Fruit fly (Drosophila melanogaster) whole organism, wandering third instar larva: Measurements from ENCODE around the gene senju.

Experiments
- Hr83 ChIP-seq: fragments of 200-300 bp; sonication (Bioruptor generic); optimal IDR thresholded peaks from 2 replicates; lab custom pipeline; 2016; ENCODE audit warnings: missing biosample characterization, mild to moderate bottlenecking, missing genetic modification characterization, moderate library complexity; ENCODE audit not compliant: poor library complexity, severe bottlenecking
- brk ChIP-seq: fragments of 200-800 bp; sonication (Bioruptor generic); optimal IDR thresholded peaks from 2 replicates; lab custom pipeline; 2016; ENCODE audit warnings: missing biosample characterization, mild to moderate bottlenecking, missing genetic modification characterization
- ey ChIP-seq: fragments of 200-800 bp; sonication (Bioruptor generic); optimal IDR thresholded peaks from 2 replicates; lab custom pipeline; 2016; ENCODE audit warnings: missing biosample characterization, missing genetic modification characterization
- foxo ChIP-seq, 2 experiments: fragments of 200-800 bp; sonication (Bioruptor generic); optimal IDR thresholded peaks; 2 replicates in 1 of 2; 3 replicates in 1 of 2; lab custom pipeline; 2016 to 2017; ENCODE audit warnings: missing biosample characterization in 2 of 2, missing genetic modification characterization in 2 of 2
- lola ChIP-seq: fragments of >200 bp; optimal IDR thresholded peaks from 2 replicates; lab custom pipeline; 2017; ENCODE audit warnings: missing biosample characterization, missing genetic modification characterization
- pan ChIP-seq: fragments of >200 bp; optimal IDR thresholded peaks from 2 replicates; lab custom pipeline; 2017
- rgr ChIP-seq: fragments of 200-800 bp; sonication (Bioruptor generic); optimal IDR thresholded peaks from 3 replicates; lab custom pipeline; 2016; ENCODE audit warnings: missing biosample characterization, mild to moderate bottlenecking, missing genetic modification characterization
- sv ChIP-seq: fragments of 200-800 bp; sonication (Bioruptor generic); optimal IDR thresholded peaks from 3 replicates; lab custom pipeline; 2016; ENCODE audit warnings: missing biosample characterization, missing genetic modification characterization
- usp ChIP-seq: fragments of >200 bp; optimal IDR thresholded peaks from 2 replicates; lab custom pipeline; 2017; ENCODE audit warnings: missing biosample characterization, missing genetic modification characterization

DNA sequence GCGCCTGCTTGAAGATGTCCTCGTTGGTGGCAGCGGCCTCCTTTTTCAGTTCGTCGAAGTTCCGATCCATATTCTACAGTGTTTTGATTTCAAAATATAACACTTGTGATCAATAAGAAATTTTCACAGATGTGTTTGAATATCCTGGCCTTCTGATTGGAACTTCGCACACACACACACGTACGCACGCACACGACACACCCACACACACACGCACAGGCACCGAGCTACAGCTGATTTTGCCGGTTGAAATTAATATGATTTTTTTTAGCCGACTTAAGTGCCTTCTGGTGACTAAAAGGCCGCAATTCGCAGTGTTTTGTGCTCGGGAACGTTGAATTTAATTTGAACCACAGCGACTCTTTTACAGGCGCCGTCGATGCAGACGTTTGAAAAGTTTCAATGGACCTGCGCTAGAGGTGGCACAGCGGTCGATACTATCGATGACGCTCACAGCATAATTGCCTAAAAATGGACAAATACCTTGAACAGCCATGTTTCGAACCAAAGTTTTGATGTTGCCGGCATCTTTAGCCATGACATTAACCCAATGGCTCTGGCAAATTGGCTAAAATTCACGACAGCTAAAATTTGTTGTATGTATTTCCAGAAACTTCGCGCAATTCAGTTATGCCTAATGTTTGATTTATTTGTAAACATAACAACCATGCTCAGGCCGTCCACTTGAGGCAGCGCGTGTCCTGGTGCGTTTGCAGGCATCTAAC, 43.2 kb upstream of the senju start, which contains the start of gene Rtnl1:
- TF ChIP-seq usp (GFP tag; lab: Kevin White, UChicago) (no peak), brk (GFP tag; lab: Kevin White, UChicago) (no peak), pan (lab: Kevin White, UChicago) (no peak), lola (no peak), ey (no peak), sv (GFP tag; lab: Kevin White, UChicago) (no peak), rgr (peak; percentile 69), foxo (GFP tag; optimal IDR thresholded peaks at IDR 0.05; lab: Kevin White, UChicago) (peak in 1 of 2 experiments; percentile 27), Hr83 (GFP tag; lab: Kevin White, UChicago) (peak; percentile 78)
